Worm (Caenorhabditis elegans): ENCODE measurements around the gene C28A5.1.

Gene C28A5.1

DNA sequence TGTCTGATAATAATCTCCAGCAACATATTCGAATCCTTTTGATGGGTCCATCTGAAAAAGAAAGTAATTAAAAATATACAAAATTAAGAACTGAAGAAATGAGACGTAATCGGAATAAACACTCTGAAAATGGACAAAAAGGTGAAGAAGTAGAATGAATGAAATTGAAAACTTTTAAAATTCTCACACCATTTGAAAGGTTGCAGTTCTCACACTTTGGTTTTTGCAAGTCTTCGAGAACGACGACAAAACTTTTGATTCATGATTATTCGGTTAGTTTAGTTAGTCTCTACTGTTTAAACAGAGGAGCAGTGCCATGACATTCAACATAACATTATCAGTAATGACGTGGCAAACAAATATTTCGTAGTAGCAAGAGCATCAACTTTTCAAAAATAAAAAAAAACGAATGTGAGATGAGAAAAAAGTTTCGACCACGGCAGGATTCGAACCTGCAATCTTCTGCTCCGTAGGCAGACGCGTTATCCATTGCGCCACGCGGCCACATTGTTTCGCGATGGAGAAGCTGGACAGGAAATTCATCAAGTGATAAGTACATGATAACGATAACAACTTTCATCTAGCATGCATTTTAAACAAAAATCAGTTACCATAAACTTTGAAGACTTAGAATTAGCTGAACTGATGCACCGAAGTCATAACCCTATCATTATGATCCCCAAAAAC lies 15.9 kb upstream of the C28A5.1 start, which contains the start of gene ceh-43 (continued):
- peak; percentile 92 for TF ChIP-seq tbp1 (GFP tag; optimal IDR thresholded peaks at IDR 0.05)
- TF ChIP-seq lsy-27 (tag; optimal IDR thresholded peaks at IDR 0.05; ENCODE audit: borderline replicate concordance, insufficient read depth) = no peak
- no peak for TF ChIP-seq ama-1 (optimal IDR thresholded peaks at IDR 0.05)
- TF ChIP-seq ama-1 (GFP tag; optimal IDR thresholded peaks at IDR 0.05) = no peak
- no peak for TF ChIP-seq efl-1 (GFP tag; optimal IDR thresholded peaks at IDR 0.05)
- no peak for TF ChIP-seq F52B5.7 (tag; optimal IDR thresholded peaks at IDR 0.05)
- TF ChIP-seq D2030.7 (GFP tag; IDR thresholded peaks at IDR 0.05) = peak; percentile 60; the same call in 1 of the 2 replicates
- no peak for TF ChIP-seq zfh-2 (GFP tag; conservative IDR thresholded peaks at IDR 0.05)
- TF ChIP-seq ztf-26 (tag; optimal IDR thresholded peaks at IDR 0.05) = no peak
- no peak for TF ChIP-seq hsf-1 (GFP tag; IDR thresholded peaks at IDR 0.05)
- no peak for TF ChIP-seq nfya-1 (tag; optimal IDR thresholded peaks at IDR 0.05; ENCODE audit: borderline replicate concordance, insufficient read depth)
- no peak for TF ChIP-seq let-526 (GFP tag; IDR thresholded peaks at IDR 0.05)
- no peak for TF ChIP-seq egrh-3 (GFP tag; IDR thresholded peaks at IDR 0.05)
- TF ChIP-seq akir-1 (GFP tag; optimal IDR thresholded peaks at IDR 0.05) = no peak
- TF ChIP-seq Y67H2A.10 (GFP tag; conservative IDR thresholded peaks at IDR 0.05) = no peak
- TF ChIP-seq bed-2 (GFP tag; IDR thresholded peaks at IDR 0.05) = no peak
- no peak for TF ChIP-seq lag-1 (GFP tag; IDR thresholded peaks at IDR 0.05)
- 0 out of 2 replicates have a peak, but pooled peaks have one; percentile 29 for TF ChIP-seq bed-1 (GFP tag; IDR thresholded peaks at IDR 0.05)
- no peak for TF ChIP-seq nhr-120 (GFP tag; IDR thresholded peaks at IDR 0.05)
- TF ChIP-seq ccch-3 (GFP tag; optimal IDR thresholded peaks at IDR 0.05) = no peak
- no peak for TF ChIP-seq cebp-1 (GFP tag; IDR thresholded peaks at IDR 0.05)
- peak; percentile 19 for TF ChIP-seq cebp-1 (tag; optimal IDR thresholded peaks at IDR 0.05)
- no peak for TF ChIP-seq tlf-1 (GFP tag; optimal IDR thresholded peaks at IDR 0.05)
- TF ChIP-seq Y56A3A.18 (GFP tag; IDR thresholded peaks at IDR 0.05) = no peak
- no peak for TF ChIP-seq K12H6.12 (tag; optimal IDR thresholded peaks at IDR 0.05)
- no peak for TF ChIP-seq C17E4.6 (GFP tag; IDR thresholded peaks at IDR 0.05)
- TF ChIP-seq nhr-27 (tag; optimal IDR thresholded peaks at IDR 0.05) = no peak
- TF ChIP-seq F39B2.1 (GFP tag; IDR thresholded peaks at IDR 0.05) = no peak
- peak; percentile 64 for TF ChIP-seq rpc-1 (optimal IDR thresholded peaks at IDR 0.05)
- peak; percentile 79 for TF ChIP-seq rpc-1 (tag; optimal IDR thresholded peaks at IDR 0.05)
- peak; percentile 45 for TF ChIP-seq F33H1.4 (GFP tag; IDR thresholded peaks at IDR 0.05)
- no peak for TF ChIP-seq ekl-4 (GFP tag; IDR thresholded peaks at IDR 0.05)
- peak; percentile 51 for TF ChIP-seq ceh-100 (GFP tag; IDR thresholded peaks at IDR 0.05)
- TF ChIP-seq ztf-3 (GFP tag; optimal IDR thresholded peaks at IDR 0.05) = no peak
- TF ChIP-seq T07F8.4 (tag; optimal IDR thresholded peaks at IDR 0.05) = no peak
- TF ChIP-seq madf-6 (GFP tag; IDR thresholded peaks at IDR 0.05) = peak; percentile 64; the same call in 1 of the 2 replicates
- 0 out of 2 replicates have a peak, but pooled peaks have one; percentile 8 for TF ChIP-seq rcor-1 (GFP tag; IDR thresholded peaks at IDR 0.05)
- TF ChIP-seq ztf-18 (tag; optimal IDR thresholded peaks at IDR 0.05) = peak; percentile 36
- no peak for TF ChIP-seq tbx-9 (tag; optimal IDR thresholded peaks at IDR 0.05; ENCODE audit: borderline replicate concordance)
- no peak for TF ChIP-seq F37B4.10 (GFP tag; IDR thresholded peaks at IDR 0.05)
- no peak for TF ChIP-seq attf-5 (GFP tag; optimal IDR thresholded peaks at IDR 0.05)
- no peak for TF ChIP-seq F55B11.4 (tag; optimal IDR thresholded peaks at IDR 0.05; ENCODE audit: borderline replicate concordance, insufficient read depth)
- no peak for TF ChIP-seq ceh-79 (tag; optimal IDR thresholded peaks at IDR 0.05)
- no peak for TF ChIP-seq hmg-20 (GFP tag; IDR thresholded peaks at IDR 0.05)
- TF ChIP-seq mel-28 (tag; optimal IDR thresholded peaks at IDR 0.05; ENCODE audit: borderline replicate concordance) = no peak
- no peak for TF ChIP-seq fkh-3 (tag; optimal IDR thresholded peaks at IDR 0.05)
- peak; percentile 15 for TF ChIP-seq lin-54 (GFP tag; optimal IDR thresholded peaks at IDR 0.05)
- TF ChIP-seq hrde-1 (tag; optimal IDR thresholded peaks at IDR 0.05; ENCODE audit: borderline replicate concordance) = no peak
- TF ChIP-seq attf-6 (GFP tag; IDR thresholded peaks at IDR 0.05) = no peak
